Fruit fly (Drosophila melanogaster): ENCODE measurements around the gene Dys.

The Dys gene

dm6 chr3R:19503058-19503682 lies 42.3 kb downstream of the Dys start:
- no peak for TF ChIP-seq pdm3 (GFP tag; optimal IDR thresholded peaks at IDR 0.05)
- TF ChIP-seq CG4318 (GFP tag; optimal IDR thresholded peaks at IDR 0.05), result peak; percentile 28
- no peak for TF ChIP-seq Blimp-1 (GFP tag; optimal IDR thresholded peaks at IDR 0.05)
- TF ChIP-seq ss (GFP tag; optimal IDR thresholded peaks at IDR 0.05), result peak in 1 of 2 experiments; percentile 3
- no peak for TF ChIP-seq CG8632 (GFP tag; optimal IDR thresholded peaks at IDR 0.05)
- TF ChIP-seq salr (GFP tag; optimal IDR thresholded peaks at IDR 0.05), result peak in 1 of 2 experiments; percentile 29
- TF ChIP-seq CG8119 (GFP tag; IDR thresholded peaks at IDR 0.05), result no peak
- no peak for TF ChIP-seq dac (GFP tag; optimal IDR thresholded peaks at IDR 0.05)
- TF ChIP-seq Eip75B (GFP tag; optimal IDR thresholded peaks at IDR 0.05), result no peak
- TF ChIP-seq spab (GFP tag; optimal IDR thresholded peaks at IDR 0.05), result no peak
- no peak for TF ChIP-seq CG6808 (GFP tag; optimal IDR thresholded peaks at IDR 0.05)
- no peak for TF ChIP-seq CG15336 (GFP tag; IDR thresholded peaks at IDR 0.05)
- TF ChIP-seq CG6163 (GFP tag; IDR thresholded peaks at IDR 0.05), result no peak
- TF ChIP-seq Ets21C (GFP tag; optimal IDR thresholded peaks at IDR 0.05), result no peak
- no peak for TF ChIP-seq CG3919 (GFP tag; optimal IDR thresholded peaks at IDR 0.05)
- TF ChIP-seq CG3032 (tag; optimal IDR thresholded peaks at IDR 0.05), result no peak
- TF ChIP-seq Gug (GFP tag; IDR thresholded peaks at IDR 0.05), result no peak
- TF ChIP-seq fd85E (GFP tag; optimal IDR thresholded peaks at IDR 0.05), result no peak
- TF ChIP-seq fkh (GFP tag; optimal IDR thresholded peaks at IDR 0.05), result peak; percentile 9
- peak; percentile 63 for TF ChIP-seq Eip78C (GFP tag)
- no peak for TF ChIP-seq Eip93F (GFP tag; optimal IDR thresholded peaks at IDR 0.05)
- no peak for TF ChIP-seq acj6 (GFP tag; optimal IDR thresholded peaks at IDR 0.05)
- TF ChIP-seq Smox (GFP tag; optimal IDR thresholded peaks at IDR 0.05), result no peak
- TF ChIP-seq Sox102F (GFP tag; optimal IDR thresholded peaks at IDR 0.05), result no peak
- TF ChIP-seq Hr4 (GFP tag; optimal IDR thresholded peaks at IDR 0.05), result peak; percentile 35
- TF ChIP-seq CG11762 (GFP tag; optimal IDR thresholded peaks at IDR 0.05; ENCODE audit: insufficient read depth), result no peak
- TF ChIP-seq Hr38 (GFP tag; optimal IDR thresholded peaks at IDR 0.05), result no peak
- TF ChIP-seq Sox15 (GFP tag; optimal IDR thresholded peaks at IDR 0.05), result no peak
- TF ChIP-seq CG11294 (GFP tag; IDR thresholded peaks at IDR 0.05), result no peak
- TF ChIP-seq dsx (GFP tag; optimal IDR thresholded peaks at IDR 0.05; ENCODE audit: poor library complexity, severe bottlenecking), result no peak
- TF ChIP-seq esn (GFP tag; optimal IDR thresholded peaks at IDR 0.05), result peak; percentile 11
- no peak for TF ChIP-seq CG10669 (GFP tag; optimal IDR thresholded peaks at IDR 0.05)
- no peak for TF ChIP-seq topi (GFP tag; optimal IDR thresholded peaks at IDR 0.05)
- TF ChIP-seq Met (GFP tag; optimal IDR thresholded peaks at IDR 0.05), result no peak
- no peak for TF ChIP-seq fd59A (GFP tag; optimal IDR thresholded peaks at IDR 0.05)
- peak; percentile 4 for TF ChIP-seq CG31627 (GFP tag; optimal IDR thresholded peaks at IDR 0.05)
- no peak for TF ChIP-seq achi (GFP tag; optimal IDR thresholded peaks at IDR 0.05)
- TF ChIP-seq CG7368 (GFP tag; optimal IDR thresholded peaks at IDR 0.05), result no peak
- no peak for TF ChIP-seq eg (GFP tag; IDR thresholded peaks at IDR 0.05)
- peak; percentile 3 for TF ChIP-seq Sox14 (GFP tag; optimal IDR thresholded peaks at IDR 0.05)
- TF ChIP-seq Lpt (GFP tag; optimal IDR thresholded peaks at IDR 0.05), result no peak
- no peak for TF ChIP-seq CG6276 (GFP tag; optimal IDR thresholded peaks at IDR 0.05)
- TF ChIP-seq Hr39 (GFP tag; optimal IDR thresholded peaks at IDR 0.05), result no peak
- TF ChIP-seq svp (GFP tag), result no peak
- no peak for TF ChIP-seq CG34406 (GFP tag; optimal IDR thresholded peaks at IDR 0.05)
- TF ChIP-seq CG8319 (GFP tag; optimal IDR thresholded peaks at IDR 0.05), result no peak
- no peak for TF ChIP-seq CG6854 (GFP tag; optimal IDR thresholded peaks at IDR 0.05)
- TF ChIP-seq net (GFP tag; optimal IDR thresholded peaks at IDR 0.05), result no peak
- no peak for TF ChIP-seq CG1621 (tag; optimal IDR thresholded peaks at IDR 0.05)
- no peak for TF ChIP-seq CG6792 (GFP tag; optimal IDR thresholded peaks at IDR 0.05)
- TF ChIP-seq OdsH (GFP tag; optimal IDR thresholded peaks at IDR 0.05), result peak; percentile 6
- no peak for TF ChIP-seq cyc (GFP tag; optimal IDR thresholded peaks at IDR 0.05)
